Fruit fly (Drosophila melanogaster) whole organism, adult: ENCODE data around the gene CG8500.

Experiments used
- CG11617 ChIP-seq: fragments of 200-800 bp; sonication (Bioruptor generic); optimal IDR thresholded peaks from 2 replicates; lab custom pipeline; 2017; ENCODE audit warnings: mild to moderate bottlenecking, missing biosample characterization, missing genetic modification reagents, missing genetic modification characterization
- CG12768 ChIP-seq: fragments of 200-800 bp; sonication (Bioruptor generic); optimal IDR thresholded peaks from 2 replicates; lab custom pipeline; 2017; ENCODE audit warnings: missing biosample characterization, missing genetic modification characterization, mild to moderate bottlenecking, moderate library complexity, missing genetic modification reagents
- CG5204 ChIP-seq: fragments of 200-800 bp; sonication (Bioruptor generic); optimal IDR thresholded peaks from 2 replicates; lab custom pipeline; 2016; ENCODE audit warnings: missing biosample characterization, missing genetic modification characterization
- CG7045 ChIP-seq: fragments of 200-800 bp; sonication (Bioruptor generic); optimal IDR thresholded peaks from 2 replicates; lab custom pipeline; 2017; ENCODE audit warnings: missing biosample characterization, mild to moderate bottlenecking, missing genetic modification characterization
- CG7101 ChIP-seq: fragments of 200-800 bp; sonication (Bioruptor generic); optimal IDR thresholded peaks from 2 replicates; lab custom pipeline; 2018; ENCODE audit warnings: missing biosample characterization, mild to moderate bottlenecking, missing genetic modification characterization, moderate library complexity
- Crg-1 ChIP-seq: fragments of 200-800 bp; sonication (Bioruptor generic); optimal IDR thresholded peaks from 2 replicates; lab custom pipeline; 2016; ENCODE audit warnings: missing biosample characterization, missing genetic modification characterization
- Hr96 ChIP-seq: fragments of 200-800 bp; sonication (Bioruptor generic); optimal IDR thresholded peaks from 2 replicates; lab custom pipeline; 2016; ENCODE audit warnings: missing biosample characterization, missing genetic modification characterization
- cnc ChIP-seq, 2 experiments: fragments of >200 bp; optimal IDR thresholded peaks; 2 replicates each; lab custom pipeline; 2017
- pad ChIP-seq: fragments of 200-800 bp; sonication (Bioruptor generic); optimal IDR thresholded peaks from 3 replicates; lab custom pipeline; 2017; ENCODE audit warnings: missing biosample characterization, missing genetic modification characterization, mild to moderate bottlenecking, moderate library complexity, missing genetic modification reagents

- TF ChIP-seq pad (GFP tag; lab: Kevin White, UChicago) (no peak), CG11617 (GFP tag; lab: Kevin White, UChicago) (no peak), cnc (optimal IDR thresholded peaks at IDR 0.05; lab: Kevin White, UChicago) (no peak), Hr96 (GFP tag; lab: Kevin White, UChicago) (no peak), CG5204 (GFP tag; lab: Kevin White, UChicago) (no peak), Crg-1 (GFP tag; lab: Kevin White, UChicago) (no peak), CG7045 (GFP tag; lab: Kevin White, UChicago) (no peak), CG12768 (GFP tag; lab: Kevin White, UChicago) (no peak), CG7101 (no peak)
Observed at dm6 chr3R:9818295-9818694, 33.8 kb downstream of the CG8500 start, which contains the start of gene CG9459.
